Worm (Caenorhabditis elegans) whole organism, L4 larva: ENCODE results near the gene C04C3.9.

Experiments
- Y105C5A.15 ChIP-seq: fragments of 200-800 bp; sonication (Bioruptor generic); IDR thresholded peaks from 2 replicates; pipeline ENCODE4 v1.3.6; 2022; ENCODE audit warnings: missing genetic modification characterization, missing compliant biosample characterization
- aly-2 ChIP-seq: sonication (generic microtip); optimal IDR thresholded peaks from 2 replicates; lab custom pipeline; 2018; ENCODE audit warnings: missing biosample characterization, missing genetic modification characterization
- hif-1 ChIP-seq, 2 experiments: sonication (generic microtip); optimal IDR thresholded peaks; 2 replicates each; lab custom pipeline; 2016 to 2017; ENCODE audit warnings: missing compliant biosample characterization in 2 of 2, missing genetic modification characterization in 2 of 2, missing genetic modification reagents in 2 of 2, missing genotype in 2 of 2, mild to moderate bottlenecking in 1 of 2
- hlh-30 ChIP-seq: sonication (generic microtip); optimal IDR thresholded peaks from 2 replicates; lab custom pipeline; 2017; ENCODE audit warnings: antibody characterized with exemption, mild to moderate bottlenecking, missing genetic modification characterization, missing compliant biosample characterization; ENCODE audit not compliant: insufficient read depth
- lin-1 ChIP-seq: fragments of 200-800 bp; sonication (Bioruptor generic); IDR thresholded peaks from 2 replicates; pipeline ENCODE4 v1.3.6; 2022; ENCODE audit warnings: missing genetic modification reagents, missing genetic modification characterization, missing compliant biosample characterization
- mep-1 ChIP-seq: fragments of 150-350 bp; sonication (generic microtip); optimal IDR thresholded peaks from 3 replicates; lab custom pipeline; 2014; ENCODE audit warnings: missing biosample characterization, missing genetic modification characterization
- nhr-237 ChIP-seq: sonication (generic microtip); optimal IDR thresholded peaks from 2 replicates; lab custom pipeline; 2017; ENCODE audit warnings: missing biosample characterization, missing genetic modification characterization
- nhr-42 ChIP-seq: fragments of 200-800 bp; sonication (Bioruptor generic); IDR thresholded peaks from 2 replicates; pipeline ENCODE4 v1.3.6; 2022; ENCODE audit warnings: missing genetic modification characterization, missing compliant biosample characterization
- pha-4 ChIP-seq, 2 experiments: fragments of 150-350 bp in 1 of 2; fragments of 200-800 bp in 1 of 2; sonication (Bioruptor generic) in 1 of 2; IDR thresholded peaks in 1 of 2; optimal IDR thresholded peaks in 1 of 2; 2 replicates each; pipeline versions ENCODE4 v1.3.6 to Lab custom; 2014 to 2022; ENCODE audit warnings: missing genetic modification characterization in 2 of 2, missing genetic modification reagents in 2 of 2, missing biosample characterization in 1 of 2, missing compliant biosample characterization in 1 of 2
- pqm-1 ChIP-seq: sonication (generic microtip); optimal IDR thresholded peaks from 2 replicates; lab custom pipeline; 2017; ENCODE audit warnings: missing biosample characterization, missing genetic modification characterization
- unc-39 ChIP-seq: sonication (generic microtip); optimal IDR thresholded peaks from 2 replicates; lab custom pipeline; 2017; ENCODE audit warnings: missing biosample characterization, missing genetic modification characterization
- unc-62 ChIP-seq, 3 experiments: fragments of 150-350 bp in 1 of 3; sonication (generic microtip); optimal IDR thresholded peaks in 2 of 3; peaks in 1 of 3; 1 replicate in 1 of 3; 2 replicates in 2 of 3; lab custom pipeline; 2014 to 2017; ENCODE audit warnings: missing biosample characterization in 3 of 3, missing genetic modification characterization in 3 of 3, missing genetic modification reagents in 3 of 3, missing genotype in 1 of 3
- zip-2 ChIP-seq: fragments of 150-350 bp; optimal IDR thresholded peaks from 2 replicates; lab custom pipeline; 2014; ENCODE audit warnings: missing biosample characterization, missing genetic modification characterization

DNA sequence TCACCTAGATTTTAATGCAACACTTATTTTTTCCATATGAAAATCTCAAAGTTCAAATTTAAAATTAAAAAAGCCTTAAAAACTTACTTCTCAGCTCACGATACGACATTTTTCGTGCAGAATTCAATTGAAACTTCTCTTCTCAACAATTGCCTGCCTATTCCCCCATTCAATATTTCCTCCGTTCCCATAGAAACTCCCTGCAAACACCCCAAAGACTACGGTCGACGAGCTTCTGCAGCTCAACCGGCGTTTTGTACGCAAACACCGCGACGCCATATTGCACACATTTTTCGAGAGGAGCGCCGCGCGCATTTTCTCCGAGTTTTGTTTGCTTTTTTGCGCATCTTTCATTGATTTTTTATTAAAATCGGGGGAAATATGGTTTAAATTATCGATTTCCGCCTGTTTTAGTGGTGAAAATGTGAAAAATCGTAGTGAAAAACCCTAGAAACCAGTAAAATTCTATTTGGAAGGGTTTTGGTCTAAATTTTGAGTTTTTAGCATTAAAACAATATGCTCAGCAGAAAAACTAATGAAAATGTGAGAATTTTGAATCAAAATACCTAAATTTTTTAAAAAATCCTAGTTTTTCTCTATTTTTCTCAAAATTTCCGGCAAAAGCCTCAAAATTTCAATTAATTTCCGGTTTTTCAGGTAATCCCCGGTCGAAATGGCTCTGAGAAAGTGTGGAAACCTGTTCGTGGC, 29.2 kb downstream of the C04C3.9 start, which contains the start of the genes dyf-3 and pdhb-1:
- no peak for TF ChIP-seq nhr-42
- no peak for TF ChIP-seq Y105C5A.15
- no peak for TF ChIP-seq mep-1 (tag; lab: Kevin White, UChicago)
- no peak for TF ChIP-seq pqm-1
- no peak for TF ChIP-seq aly-2 (tag; lab: Kevin White, UChicago)
- no peak for TF ChIP-seq lin-1 (GFP tag; lab: Robert Waterston, UW)
- no peak for TF ChIP-seq pha-4 (GFP tag; IDR thresholded peaks at IDR 0.05; lab: Robert Waterston, UW)
- TF ChIP-seq pha-4 (tag; optimal IDR thresholded peaks at IDR 0.05; lab: Kevin White, UChicago) = no peak
- TF ChIP-seq nhr-237 (tag; lab: Kevin White, UChicago) = no peak
- peak in 1 of 2 experiments; percentile 86 for TF ChIP-seq unc-62 (GFP tag; optimal IDR thresholded peaks at IDR 0.05 in 1 of 2; lab: Kevin White, UChicago)
- TF ChIP-seq unc-62 (tag; optimal IDR thresholded peaks at IDR 0.05; lab: Kevin White, UChicago) = no peak
- no peak for TF ChIP-seq unc-39
- TF ChIP-seq zip-2 (tag; lab: Kevin White, UChicago) = no peak
- peak; percentile 8 for TF ChIP-seq hlh-30
- peak in 1 of 2 experiments; percentile 34 for TF ChIP-seq hif-1 (tag; optimal IDR thresholded peaks at IDR 0.05; lab: Kevin White, UChicago)
